Fruit fly (Drosophila melanogaster): ENCODE results near the gene CG2747.

CG2747 gene

dm6 chr3R:8001074-8001669 lies 29.4 kb downstream of the CG2747 start, which contains the start of the genes Kmn2 and CG2698 (continued):
- TF ChIP-seq Dif (GFP tag; optimal IDR thresholded peaks at IDR 0.05; ENCODE audit: partially characterized antibody) (no peak), sage (GFP tag; optimal IDR thresholded peaks at IDR 0.05) (peak; percentile 95), sv (GFP tag; optimal IDR thresholded peaks at IDR 0.05) (peak; percentile 92), OdsH (GFP tag; optimal IDR thresholded peaks at IDR 0.05) (peak; percentile 97), jim (GFP tag; optimal IDR thresholded peaks at IDR 0.05) (no peak)

DNA sequence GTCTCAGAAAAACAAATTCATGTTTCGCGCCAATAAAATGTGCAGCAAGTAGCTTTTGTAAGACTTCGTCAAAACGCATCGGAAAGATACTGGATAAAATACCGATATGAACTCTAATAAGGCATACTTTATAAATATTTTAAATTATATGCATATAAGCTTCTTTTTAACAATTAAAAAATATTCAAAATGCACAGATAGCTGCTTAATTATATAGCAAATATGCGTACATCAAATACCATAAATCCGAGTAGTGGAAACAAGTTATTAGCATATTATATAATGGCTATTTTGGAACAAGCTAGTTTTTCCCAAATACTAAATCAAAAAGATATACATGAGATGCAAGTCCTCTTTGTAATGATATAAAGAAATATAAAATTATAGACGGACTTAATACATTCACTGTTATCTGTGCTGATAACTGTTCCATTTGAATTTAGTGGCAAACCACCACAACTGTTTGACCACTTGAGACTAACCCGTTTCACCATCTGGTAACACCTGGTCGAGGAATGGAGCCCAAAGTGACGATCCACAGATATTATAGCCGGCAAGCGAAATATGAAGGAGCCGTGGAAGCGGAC lies 31.0 kb downstream of the CG2747 start, which contains the start of gene PIG-H:
Gene PIG-H (plus strand): TSS at position 303 of the 587 bp plus-strand sequence.
- TF ChIP-seq dl (GFP tag; optimal IDR thresholded peaks at IDR 0.05; ENCODE audit: insufficient read depth in 1 of 2, partially characterized antibody in 2 of 2) = no peak
- TF ChIP-seq N (GFP tag; optimal IDR thresholded peaks at IDR 0.05) = peak; percentile 20
- TF ChIP-seq brk (GFP tag; optimal IDR thresholded peaks at IDR 0.05) = peak; percentile 52
- TF ChIP-seq tai (GFP tag; optimal IDR thresholded peaks at IDR 0.05) = peak; percentile 46
- TF ChIP-seq Dif (GFP tag; optimal IDR thresholded peaks at IDR 0.05; ENCODE audit: partially characterized antibody) = peak; percentile 60
- TF ChIP-seq Jra (GFP tag; optimal IDR thresholded peaks at IDR 0.05) = no peak

- TF ChIP-seq Rel (GFP tag; optimal IDR thresholded peaks at IDR 0.05) (no peak), Rel (tag; optimal IDR thresholded peaks at IDR 0.05) (no peak), Mio (GFP tag; optimal IDR thresholded peaks at IDR 0.05) (no peak), N (GFP tag; optimal IDR thresholded peaks at IDR 0.05) (no peak), dsf (GFP tag; optimal IDR thresholded peaks at IDR 0.05; ENCODE audit: borderline replicate concordance) (no peak), rgr (GFP tag; optimal IDR thresholded peaks at IDR 0.05) (no peak), sage (GFP tag; optimal IDR thresholded peaks at IDR 0.05) (no peak), ey (GFP tag; optimal IDR thresholded peaks at IDR 0.05) (no peak), woc (GFP tag; optimal IDR thresholded peaks at IDR 0.05) (no peak), psq (GFP tag; optimal IDR thresholded peaks at IDR 0.05) (no peak), Vsx2 (GFP tag; optimal IDR thresholded peaks at IDR 0.05; ENCODE audit: partially characterized antibody) (no peak), foxo (GFP tag; optimal IDR thresholded peaks at IDR 0.05) (no peak), CrebA (GFP tag; optimal IDR thresholded peaks at IDR 0.05; ENCODE audit: borderline replicate concordance) (no peak)
Observed at dm6 chr3R:7998778-7999177, 31.8 kb downstream of the CG2747 start.

DNA sequence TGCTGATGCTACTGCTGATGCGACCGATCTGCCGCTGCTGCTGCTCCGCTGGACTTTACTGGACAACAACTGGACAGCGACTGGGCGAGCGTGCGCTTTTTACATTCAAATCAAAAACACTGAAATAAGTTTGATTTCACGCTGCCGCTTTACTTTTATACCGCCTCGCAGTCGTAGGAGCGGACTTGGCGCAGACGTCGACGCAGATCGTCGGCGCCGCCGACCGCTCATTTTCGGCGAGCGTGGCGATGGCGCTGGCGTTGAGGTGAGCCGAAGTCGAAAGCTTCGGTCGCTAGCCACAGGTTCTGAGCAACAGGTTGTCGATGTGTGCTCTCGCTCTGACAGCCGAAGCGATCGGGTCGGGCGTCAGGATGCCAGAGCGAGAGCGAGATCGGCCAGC lies 34.9 kb downstream of the CG2747 start, which contains the start of gene Elovl7:
Gene Elovl7 (minus strand): TSS at position 131 of the 400 bp plus-strand sequence.
- TF ChIP-seq sage (GFP tag; optimal IDR thresholded peaks at IDR 0.05) (no peak), Jra (GFP tag; optimal IDR thresholded peaks at IDR 0.05) (no peak), Hnf4 (GFP tag; optimal IDR thresholded peaks at IDR 0.05) (no peak), Mio (GFP tag; optimal IDR thresholded peaks at IDR 0.05) (no peak), dl (GFP tag; optimal IDR thresholded peaks at IDR 0.05; ENCODE audit: insufficient read depth in 1 of 2, partially characterized antibody in 2 of 2) (no peak), Hr78 (GFP tag; optimal IDR thresholded peaks at IDR 0.05) (no peak)

dm6 chr3R:7994629-7995028 lies 36.0 kb downstream of the CG2747 start:
- TF ChIP-seq fru (GFP tag; optimal IDR thresholded peaks at IDR 0.05) = no peak
- no peak for TF ChIP-seq pan (optimal IDR thresholded peaks at IDR 0.05)
- TF ChIP-seq dl (GFP tag; optimal IDR thresholded peaks at IDR 0.05; ENCODE audit: insufficient read depth in 1 of 2, partially characterized antibody in 2 of 2) = no peak
- no peak for TF ChIP-seq Hnf4 (GFP tag; optimal IDR thresholded peaks at IDR 0.05)
- TF ChIP-seq Dif (GFP tag; optimal IDR thresholded peaks at IDR 0.05; ENCODE audit: partially characterized antibody) = no peak
- no peak for TF ChIP-seq dsf (GFP tag; optimal IDR thresholded peaks at IDR 0.05; ENCODE audit: borderline replicate concordance)
- no peak for TF ChIP-seq jim (GFP tag; optimal IDR thresholded peaks at IDR 0.05)
- no peak for TF ChIP-seq usp (GFP tag; optimal IDR thresholded peaks at IDR 0.05)

DNA sequence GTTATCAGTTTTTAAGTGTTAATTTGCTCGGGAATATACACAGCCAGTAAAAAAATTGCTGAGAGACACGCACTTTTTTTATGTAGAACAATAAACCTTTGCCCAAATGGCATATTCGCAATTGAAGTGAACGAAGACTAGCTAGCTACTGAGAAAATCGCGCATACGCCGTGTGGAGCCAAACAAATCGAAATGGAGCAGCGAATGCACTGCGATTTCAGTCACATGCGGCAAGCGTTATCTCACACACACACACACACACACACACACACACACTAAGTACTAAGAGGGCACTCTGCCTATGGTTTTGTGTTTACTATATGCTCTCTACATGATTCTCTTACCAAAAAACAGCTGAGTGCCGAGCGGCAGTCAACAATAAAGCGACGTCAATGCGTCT lies 37.1 kb downstream of the CG2747 start:
- no peak for TF ChIP-seq Rel (GFP tag; optimal IDR thresholded peaks at IDR 0.05)
- TF ChIP-seq Rel (tag; optimal IDR thresholded peaks at IDR 0.05) = peak; percentile 2
- peak; percentile 27 for TF ChIP-seq Dif (GFP tag; optimal IDR thresholded peaks at IDR 0.05; ENCODE audit: partially characterized antibody)
- TF ChIP-seq brk (GFP tag; optimal IDR thresholded peaks at IDR 0.05) = no peak
- peak; percentile 72 for TF ChIP-seq Dfd (GFP tag; optimal IDR thresholded peaks at IDR 0.05)
